Worm (Caenorhabditis elegans) whole organism, L4 larva: ENCODE measurements around the gene F54H12.2.

Experiments
- F26F4.8 ChIP-seq: fragments of 200-800 bp; sonication (Bioruptor generic); conservative IDR thresholded peaks from 2 replicates; pipeline ENCODE4 v1.3.6; 2022; ENCODE audit warnings: missing genetic modification characterization, missing compliant biosample characterization
- F37D6.2 ChIP-seq: sonication (generic microtip); optimal IDR thresholded peaks from 2 replicates; lab custom pipeline; 2016; ENCODE audit warnings: mild to moderate bottlenecking, missing genetic modification characterization, missing compliant biosample characterization
- F44E2.7 ChIP-seq: fragments of 200-800 bp; sonication (Bioruptor generic); IDR thresholded peaks from 2 replicates; pipeline ENCODE4 v2.1.2; 2022; ENCODE audit warnings: missing genetic modification characterization, missing compliant biosample characterization
- F49E8.2 ChIP-seq: sonication (generic microtip); optimal IDR thresholded peaks from 2 replicates; lab custom pipeline; 2016; ENCODE audit warnings: missing compliant biosample characterization, mild to moderate bottlenecking, missing genetic modification characterization, borderline replicate concordance
- T20F7.1 ChIP-seq: fragments of 200-800 bp; sonication (Bioruptor generic); optimal IDR thresholded peaks from 2 replicates; lab custom pipeline; 2018; ENCODE audit warnings: mild to moderate bottlenecking, missing genetic modification characterization, missing compliant biosample characterization
- Y75B8A.6 ChIP-seq: fragments of 200-800 bp; sonication (Bioruptor generic); IDR thresholded peaks from 2 replicates; pipeline ENCODE4 v1.3.6; 2022; ENCODE audit warnings: missing genetic modification reagents, missing genetic modification characterization, missing compliant biosample characterization
- ZK546.5 ChIP-seq, 2 experiments: sonication (generic microtip); optimal IDR thresholded peaks; 2 replicates each; lab custom pipeline; 2017; ENCODE audit warnings: missing biosample characterization in 2 of 2, missing genetic modification characterization in 2 of 2
- aha-1 ChIP-seq: fragments of 150-350 bp; peaks from one replicate; lab custom pipeline; 2014; ENCODE audit warnings: missing biosample characterization, missing genetic modification characterization
- aly-2 ChIP-seq: sonication (generic microtip); optimal IDR thresholded peaks from 2 replicates; lab custom pipeline; 2018; ENCODE audit warnings: missing biosample characterization, missing genetic modification characterization
- ama-1 ChIP-seq: fragments of 150-350 bp; optimal IDR thresholded peaks from 2 replicates; lab custom pipeline; 2014; ENCODE audit warnings: inconsistent platforms, mixed read lengths
- ceh-44 ChIP-seq: fragments of 200-800 bp; sonication (Bioruptor generic); IDR thresholded peaks from 2 replicates; pipeline ENCODE4 v1.3.6; 2022; ENCODE audit warnings: missing genetic modification reagents, missing genetic modification characterization, missing compliant biosample characterization
- ceh-62 ChIP-seq: sonication (generic microtip); optimal IDR thresholded peaks from 2 replicates; lab custom pipeline; 2017; ENCODE audit warnings: missing biosample characterization, missing genetic modification characterization
- ceh-82 ChIP-seq: sonication (generic microtip); optimal IDR thresholded peaks from 2 replicates; lab custom pipeline; 2017; ENCODE audit warnings: missing biosample characterization, missing genetic modification characterization
- ces-1 ChIP-seq: fragments of 150-350 bp; sonication (generic microtip); optimal IDR thresholded peaks from 4 replicates; lab custom pipeline; 2014; ENCODE audit warnings: missing biosample characterization, missing genetic modification reagents, missing genetic modification characterization
- cey-2 ChIP-seq: sonication (generic microtip); optimal IDR thresholded peaks from 3 replicates; lab custom pipeline; 2017; ENCODE audit warnings: missing genetic modification characterization, mild to moderate bottlenecking, missing compliant biosample characterization, antibody characterized with exemption, borderline replicate concordance; ENCODE audit not compliant: insufficient read depth
- ctbp-1 ChIP-seq: fragments of 200-800 bp; sonication (Bioruptor generic); IDR thresholded peaks from 2 replicates; pipeline ENCODE4 v1.3.6; 2022; ENCODE audit warnings: missing genetic modification reagents, missing genetic modification characterization, missing compliant biosample characterization
- daf-12 ChIP-seq: fragments of 150-350 bp; optimal IDR thresholded peaks from 2 replicates; lab custom pipeline; 2014; ENCODE audit warnings: missing biosample characterization, missing genetic modification reagents, missing genetic modification characterization
- daf-8 ChIP-seq: fragments of 200-800 bp; sonication (Bioruptor generic); IDR thresholded peaks from 2 replicates; pipeline ENCODE4 v1.3.6; 2022; ENCODE audit warnings: missing genetic modification characterization, missing compliant biosample characterization
- dmd-8 ChIP-seq: fragments of 200-800 bp; sonication (Bioruptor generic); IDR thresholded peaks from 2 replicates; pipeline ENCODE4 v1.3.6; 2022; ENCODE audit warnings: missing genetic modification characterization, missing compliant biosample characterization
- dmd-9 ChIP-seq: fragments of 200-800 bp; sonication (Bioruptor generic); IDR thresholded peaks from 2 replicates; pipeline ENCODE4 v1.3.6; 2022; ENCODE audit warnings: missing genetic modification reagents, missing genetic modification characterization, missing compliant biosample characterization
- duxl-1 ChIP-seq: sonication (generic microtip); optimal IDR thresholded peaks from 2 replicates; lab custom pipeline; 2016; ENCODE audit warnings: mild to moderate bottlenecking, missing genetic modification characterization, moderate library complexity, missing compliant biosample characterization; ENCODE audit not compliant: poor library complexity
- egl-43 ChIP-seq: fragments of 200-800 bp; sonication (Bioruptor generic); IDR thresholded peaks from 2 replicates; pipeline ENCODE4 v1.3.6; 2022; ENCODE audit warnings: missing genetic modification reagents, missing genetic modification characterization, missing compliant biosample characterization
- hif-1 ChIP-seq, 2 experiments: sonication (generic microtip); optimal IDR thresholded peaks; 2 replicates each; lab custom pipeline; 2016 to 2017; ENCODE audit warnings: missing compliant biosample characterization in 2 of 2, missing genetic modification characterization in 2 of 2, missing genetic modification reagents in 2 of 2, missing genotype in 2 of 2, mild to moderate bottlenecking in 1 of 2
- hlh-11 ChIP-seq: fragments of 200-800 bp; sonication (Bioruptor generic); optimal IDR thresholded peaks from 2 replicates; lab custom pipeline; 2018; ENCODE audit warnings: mild to moderate bottlenecking, missing genetic modification characterization, missing compliant biosample characterization
- hlh-30 ChIP-seq: sonication (generic microtip); optimal IDR thresholded peaks from 2 replicates; lab custom pipeline; 2017; ENCODE audit warnings: antibody characterized with exemption, mild to moderate bottlenecking, missing genetic modification characterization, missing compliant biosample characterization; ENCODE audit not compliant: insufficient read depth
- lim-7 ChIP-seq: fragments of 200-800 bp; sonication (Bioruptor generic); IDR thresholded peaks from 2 replicates; pipeline ENCODE4 v1.3.6; 2022; ENCODE audit warnings: missing genetic modification characterization, missing compliant biosample characterization
- lin-1 ChIP-seq: fragments of 200-800 bp; sonication (Bioruptor generic); IDR thresholded peaks from 2 replicates; pipeline ENCODE4 v1.3.6; 2022; ENCODE audit warnings: missing genetic modification reagents, missing genetic modification characterization, missing compliant biosample characterization
- lin-39 ChIP-seq: fragments of 150-350 bp; optimal IDR thresholded peaks from 2 replicates; lab custom pipeline; 2014; ENCODE audit warnings: missing biosample characterization, missing genetic modification reagents, missing genetic modification characterization
- mdl-1 ChIP-seq, 2 experiments: fragments of 150-350 bp in 1 of 2; sonication (generic microtip) in 1 of 2; optimal IDR thresholded peaks; 2 replicates each; lab custom pipeline; 2014 to 2017; ENCODE audit warnings: missing biosample characterization in 2 of 2, missing genetic modification characterization in 2 of 2
- mep-1 ChIP-seq: fragments of 150-350 bp; sonication (generic microtip); optimal IDR thresholded peaks from 3 replicates; lab custom pipeline; 2014; ENCODE audit warnings: missing biosample characterization, missing genetic modification characterization
- mxl-2 ChIP-seq: fragments of 200-800 bp; sonication (Bioruptor generic); conservative IDR thresholded peaks from 2 replicates; pipeline ENCODE4 v1.3.6; 2022; ENCODE audit warnings: missing genetic modification reagents, missing genetic modification characterization, missing compliant biosample characterization
- nhr-10 ChIP-seq: fragments of 150-350 bp; optimal IDR thresholded peaks from 2 replicates; lab custom pipeline; 2014; ENCODE audit warnings: missing biosample characterization, missing genetic modification characterization
- nhr-11 ChIP-seq: fragments of 150-350 bp; optimal IDR thresholded peaks from 2 replicates; lab custom pipeline; 2014; ENCODE audit warnings: missing biosample characterization, missing genetic modification characterization
- nhr-111 ChIP-seq: fragments of 200-800 bp; sonication (Bioruptor generic); optimal IDR thresholded peaks from 2 replicates; lab custom pipeline; 2018; ENCODE audit warnings: mild to moderate bottlenecking, missing genetic modification characterization, missing compliant biosample characterization
- nhr-237 ChIP-seq: sonication (generic microtip); optimal IDR thresholded peaks from 2 replicates; lab custom pipeline; 2017; ENCODE audit warnings: missing biosample characterization, missing genetic modification characterization
- nhr-25 ChIP-seq: sonication (generic microtip); optimal IDR thresholded peaks from 2 replicates; lab custom pipeline; 2017; ENCODE audit warnings: missing genetic modification characterization, mild to moderate bottlenecking, missing compliant biosample characterization, antibody characterized with exemption, moderate library complexity, borderline replicate concordance; ENCODE audit not compliant: insufficient read depth
- nhr-28 ChIP-seq: fragments of 150-350 bp; optimal IDR thresholded peaks from 2 replicates; lab custom pipeline; 2014; ENCODE audit warnings: missing biosample characterization, missing genetic modification characterization
- nhr-41 ChIP-seq: fragments of 200-800 bp; sonication (Bioruptor generic); IDR thresholded peaks from 2 replicates; pipeline ENCODE4 v1.3.6; 2022; ENCODE audit warnings: missing genetic modification reagents, missing genetic modification characterization, missing compliant biosample characterization
- nhr-42 ChIP-seq: fragments of 200-800 bp; sonication (Bioruptor generic); IDR thresholded peaks from 2 replicates; pipeline ENCODE4 v1.3.6; 2022; ENCODE audit warnings: missing genetic modification characterization, missing compliant biosample characterization
- php-3 ChIP-seq: fragments of 200-800 bp; sonication (Bioruptor generic); IDR thresholded peaks from 2 replicates; pipeline ENCODE4 v1.3.6; 2022; ENCODE audit warnings: missing genetic modification reagents, missing genetic modification characterization, missing compliant biosample characterization
- pqm-1 ChIP-seq: sonication (generic microtip); optimal IDR thresholded peaks from 2 replicates; lab custom pipeline; 2017; ENCODE audit warnings: missing biosample characterization, missing genetic modification characterization
- rbr-2 ChIP-seq: sonication (generic microtip); optimal IDR thresholded peaks from 2 replicates; lab custom pipeline; 2016; ENCODE audit warnings: missing genotype, missing genetic modification characterization, missing compliant biosample characterization
- saeg-2 ChIP-seq: fragments of 200-800 bp; sonication (Bioruptor generic); IDR thresholded peaks from 2 replicates; pipeline ENCODE4 v1.3.6; 2022; ENCODE audit warnings: missing genetic modification reagents, missing genetic modification characterization, missing compliant biosample characterization
- set-16 ChIP-seq: fragments of 200-800 bp; sonication (Bioruptor generic); IDR thresholded peaks from 2 replicates; pipeline ENCODE4 v1.3.6; 2022; ENCODE audit warnings: missing genetic modification reagents, missing genetic modification characterization, missing compliant biosample characterization
- skn-1 ChIP-seq: fragments of 150-350 bp; optimal IDR thresholded peaks from 2 replicates; lab custom pipeline; 2014; ENCODE audit warnings: missing biosample characterization, missing genetic modification characterization
- snpc-4 ChIP-seq: fragments of 150-350 bp; optimal IDR thresholded peaks from 2 replicates; lab custom pipeline; 2014; ENCODE audit warnings: missing biosample characterization, missing genetic modification characterization
- unc-62 ChIP-seq, 3 experiments: fragments of 150-350 bp in 1 of 3; sonication (generic microtip); optimal IDR thresholded peaks in 2 of 3; peaks in 1 of 3; 1 replicate in 1 of 3; 2 replicates in 2 of 3; lab custom pipeline; 2014 to 2017; ENCODE audit warnings: missing biosample characterization in 3 of 3, missing genetic modification characterization in 3 of 3, missing genetic modification reagents in 3 of 3, missing genotype in 1 of 3
- vab-7 ChIP-seq: fragments of 200-800 bp; sonication (Bioruptor generic); IDR thresholded peaks from 2 replicates; pipeline ENCODE4 v1.3.6; 2022; ENCODE audit warnings: missing genetic modification reagents, missing genetic modification characterization, missing compliant biosample characterization
- zfp-3 ChIP-seq: fragments of 200-800 bp; sonication (Bioruptor generic); conservative IDR thresholded peaks from 2 replicates; pipeline ENCODE4 v1.3.6; 2022; ENCODE audit warnings: missing genetic modification reagents, missing genetic modification characterization, missing compliant biosample characterization
- ztf-11 ChIP-seq: fragments of 150-350 bp; optimal IDR thresholded peaks from 2 replicates; lab custom pipeline; 2014; ENCODE audit warnings: missing biosample characterization, missing genetic modification characterization

F54H12.2 gene

DNA sequence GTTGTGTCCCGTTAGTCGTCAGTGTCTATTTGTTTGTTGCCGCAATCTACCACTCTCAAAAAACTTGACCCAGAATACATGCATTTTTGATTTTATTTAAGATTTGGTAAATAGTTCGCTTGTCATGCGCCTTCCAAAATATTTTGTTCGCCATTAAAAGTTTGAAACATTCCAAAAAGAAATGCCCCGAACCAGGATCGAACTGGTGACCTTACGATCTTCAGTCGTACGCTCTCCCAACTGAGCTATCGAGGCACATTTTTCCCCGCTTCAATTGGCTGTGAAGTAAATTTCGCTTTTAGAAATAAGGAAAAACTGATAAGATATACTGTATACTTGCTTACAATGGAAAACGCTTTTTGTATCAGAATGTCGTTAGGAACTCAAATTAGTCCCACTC lies 13.9 kb downstream of the F54H12.2 start (continued):
- TF ChIP-seq Y75B8A.6 (GFP tag; lab: Robert Waterston, UW), result no peak
- TF ChIP-seq lin-39, result no peak
- no peak for TF ChIP-seq saeg-2 (GFP tag; lab: Robert Waterston, UW)
- TF ChIP-seq F44E2.7, result 0 out of 2 replicates have a peak, but pooled peaks have one; percentile 45
- TF ChIP-seq ceh-44, result no peak
- no peak for TF ChIP-seq T20F7.1 (GFP tag; lab: Kevin White, UChicago)
- no peak for TF ChIP-seq nhr-28 (tag; lab: Kevin White, UChicago)
- TF ChIP-seq ztf-11 (tag; lab: Kevin White, UChicago), result no peak
- no peak for TF ChIP-seq mep-1 (tag; lab: Kevin White, UChicago)
- TF ChIP-seq snpc-4 (tag; lab: Kevin White, UChicago), result no peak
- TF ChIP-seq hlh-11 (tag; lab: Kevin White, UChicago), result no peak
- no peak for TF ChIP-seq nhr-111 (GFP tag; lab: Kevin White, UChicago)
- no peak for TF ChIP-seq F37D6.2 (tag; lab: Kevin White, UChicago)
- peak; percentile 25 for TF ChIP-seq duxl-1 (tag; lab: Kevin White, UChicago)
- TF ChIP-seq egl-43 (GFP tag; lab: Robert Waterston, UW), result 0 out of 2 replicates have a peak, but pooled peaks have one; percentile 60
- TF ChIP-seq php-3 (GFP tag; lab: Robert Waterston, UW), result no peak
- no peak for TF ChIP-seq hif-1 (tag; optimal IDR thresholded peaks at IDR 0.05; lab: Kevin White, UChicago)
- TF ChIP-seq aly-2 (tag; lab: Kevin White, UChicago), result no peak
- TF ChIP-seq unc-62 (GFP tag; optimal IDR thresholded peaks at IDR 0.05 in 1 of 2; lab: Kevin White, UChicago), result peak in 1 of 2 experiments; percentile 57
- no peak for TF ChIP-seq unc-62 (tag; optimal IDR thresholded peaks at IDR 0.05; lab: Kevin White, UChicago)
- no peak for TF ChIP-seq daf-12
- TF ChIP-seq nhr-10 (tag; lab: Kevin White, UChicago), result no peak
- no peak for TF ChIP-seq nhr-41 (GFP tag; lab: Robert Waterston, UW)
- TF ChIP-seq aha-1 (tag; lab: Kevin White, UChicago), result peak; percentile 60
- no peak for TF ChIP-seq cey-2 (tag; lab: Kevin White, UChicago)
- TF ChIP-seq lin-1 (GFP tag; lab: Robert Waterston, UW), result 0 out of 2 replicates have a peak, but pooled peaks have one; percentile 10
- TF ChIP-seq F49E8.2 (tag; lab: Kevin White, UChicago), result no peak
- 0 out of 2 replicates have a peak, but pooled peaks have one; percentile 48 for TF ChIP-seq vab-7 (GFP tag; lab: Robert Waterston, UW)
- no peak for TF ChIP-seq ZK546.5 (tag; optimal IDR thresholded peaks at IDR 0.05; lab: Kevin White, UChicago)
- TF ChIP-seq ces-1 (GFP tag; lab: Kevin White, UChicago), result no peak
- TF ChIP-seq daf-8, result no peak
- no peak for TF ChIP-seq mdl-1 (tag; optimal IDR thresholded peaks at IDR 0.05; lab: Kevin White, UChicago)
- no peak for TF ChIP-seq nhr-11 (tag; lab: Kevin White, UChicago)
- TF ChIP-seq set-16, result no peak
- TF ChIP-seq ama-1 (lab: Kevin White, UChicago), result no peak
- TF ChIP-seq hlh-30 (tag; lab: Kevin White, UChicago), result peak; percentile 0
- TF ChIP-seq dmd-8, result 0 out of 2 replicates have a peak, but pooled peaks have one; percentile 38
- TF ChIP-seq F26F4.8 (GFP tag; lab: Robert Waterston, UW), result no peak
- no peak for TF ChIP-seq ceh-62
- TF ChIP-seq lim-7, result peak; percentile 57; the same call in 1 of the 2 replicates
- TF ChIP-seq skn-1 (tag; lab: Kevin White, UChicago), result no peak
- no peak for TF ChIP-seq pqm-1 (tag; lab: Kevin White, UChicago)
- TF ChIP-seq zfp-3 (GFP tag; lab: Robert Waterston, UW), result no peak; the same call in 1 of the 2 replicates
- 0 out of 2 replicates have a peak, but pooled peaks have one; percentile 19 for TF ChIP-seq ctbp-1 (GFP tag; lab: Robert Waterston, UW)
- TF ChIP-seq dmd-9 (GFP tag; lab: Robert Waterston, UW), result no peak; the same call in 1 of the 2 replicates
- no peak for TF ChIP-seq nhr-42 (GFP tag; lab: Robert Waterston, UW)
- no peak for TF ChIP-seq nhr-237
- TF ChIP-seq ceh-82 (tag; lab: Kevin White, UChicago), result no peak
- TF ChIP-seq mxl-2 (GFP tag; lab: Robert Waterston, UW), result no peak
- no peak for TF ChIP-seq rbr-2 (tag; lab: Kevin White, UChicago)
- TF ChIP-seq nhr-25, result no peak
